Fruit fly (Drosophila melanogaster) S2 (cell line): ENCODE measurements around the gene Ssl2.
A peak's percentile ranks its signal among the peaks of the same experiment; 100 is the strongest.

Source experiments
- CG8478 ChIP-seq: fragments of >200 bp; optimal IDR thresholded peaks from 2 replicates; lab custom pipeline; 2018
- CTCF ChIP-seq, 2 experiments: fragments of >200 bp; optimal IDR thresholded peaks; 2 replicates each; lab custom pipeline; 2018

Gene Ssl2

dm6 chr3R:29032542-29032941, at the start of gene Ssl2:
Gene Ssl2, minus strand, starts transcription at chr3R:29032642.
- TF ChIP-seq CG8478 (no peak), CTCF (optimal IDR thresholded peaks at IDR 0.05; lab: Kevin White, UChicago) (no peak)

- TF ChIP-seq CTCF (optimal IDR thresholded peaks at IDR 0.05; lab: Kevin White, UChicago) (no peak), CG8478 (no peak)
These were observed 49.6 kb upstream of the Ssl2 start for dm6 chr3R:29082034-29082433.

dm6 chr3R:29077572-29077971, 45.1 kb upstream of the Ssl2 start:
- TF ChIP-seq CTCF (optimal IDR thresholded peaks at IDR 0.05; lab: Kevin White, UChicago): no peak
- TF ChIP-seq CG8478: no peak

dm6 chr3R:29076609-29077008, 44.2 kb upstream of the Ssl2 start:
- no peak for TF ChIP-seq CG8478

dm6 chr3R:29075631-29076398, 43.4 kb upstream of the Ssl2 start:
- TF ChIP-seq CG8478 (no peak), CTCF (optimal IDR thresholded peaks at IDR 0.05; lab: Kevin White, UChicago) (no peak)

DNA sequence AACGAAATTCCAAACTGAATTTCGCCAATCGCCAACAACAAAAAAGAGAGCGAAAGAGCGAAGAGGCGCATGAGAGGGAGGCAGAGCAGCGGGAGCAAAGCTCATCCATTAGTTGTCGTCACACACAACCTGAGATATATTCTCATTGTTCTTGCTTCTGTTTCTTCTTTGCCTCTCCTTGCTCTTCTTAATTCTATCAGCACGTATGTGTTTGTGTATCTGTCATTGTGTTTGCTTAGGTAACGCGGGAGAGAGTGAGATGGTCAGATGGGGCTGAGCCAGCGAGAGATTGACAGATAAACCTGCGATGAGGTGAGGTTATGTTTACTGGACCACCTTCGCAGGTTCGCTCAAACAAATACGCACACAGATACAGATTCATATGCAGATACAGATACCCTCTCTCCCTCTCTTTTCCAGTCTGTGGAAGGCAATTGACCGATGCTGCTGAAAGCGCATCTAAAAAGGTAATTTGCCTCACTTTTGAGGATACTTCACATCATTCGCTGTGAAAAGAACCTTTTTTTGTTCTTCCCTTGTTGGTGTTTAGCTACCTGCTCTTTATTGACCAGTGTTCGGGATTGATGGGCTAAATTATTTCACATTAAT, 41.7 kb upstream of the Ssl2 start:
- TF ChIP-seq CG8478 (no peak), CTCF (optimal IDR thresholded peaks at IDR 0.05; lab: Kevin White, UChicago) (no peak)

DNA sequence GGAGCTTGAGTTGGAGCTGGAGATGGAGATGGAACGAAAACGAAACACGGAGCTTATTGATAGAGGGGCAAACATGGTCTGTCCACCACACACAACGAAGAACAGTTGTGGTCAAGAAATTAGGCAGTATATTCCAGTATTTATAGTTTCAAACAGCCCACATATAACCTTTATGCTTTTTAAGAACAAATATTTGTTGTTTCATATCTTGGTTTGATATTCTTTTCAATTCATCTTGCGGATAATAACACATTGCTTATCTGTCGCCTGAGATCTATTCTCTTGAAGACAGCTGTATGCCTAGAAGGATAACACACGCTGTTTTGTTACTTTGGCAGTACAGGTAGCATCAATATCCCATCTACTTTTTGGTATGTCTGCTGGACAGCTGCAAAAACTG, 40.4 kb upstream of the Ssl2 start:
- no peak for TF ChIP-seq CTCF (optimal IDR thresholded peaks at IDR 0.05; lab: Kevin White, UChicago)
- no peak for TF ChIP-seq CG8478

DNA sequence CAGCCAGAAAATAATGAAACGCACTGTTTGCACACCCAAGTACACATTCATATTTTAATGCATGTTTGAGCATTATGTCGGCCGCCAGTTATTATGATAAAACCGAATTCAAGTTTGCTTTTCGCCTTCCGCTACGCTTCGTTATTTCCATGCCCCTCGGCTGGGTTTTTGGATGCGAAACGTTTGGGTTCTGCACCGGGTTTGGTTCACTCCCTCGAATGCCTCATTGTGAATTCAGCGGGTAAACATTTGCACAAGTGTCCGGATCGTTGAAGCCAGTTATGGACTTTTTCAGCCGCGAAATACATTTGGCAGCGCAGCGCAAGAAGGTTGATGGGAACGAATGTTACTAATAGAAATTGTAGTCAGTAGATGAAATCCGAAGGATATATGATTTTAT, 38.7 kb upstream of the Ssl2 start:
- no peak for TF ChIP-seq CTCF (optimal IDR thresholded peaks at IDR 0.05; lab: Kevin White, UChicago)

DNA sequence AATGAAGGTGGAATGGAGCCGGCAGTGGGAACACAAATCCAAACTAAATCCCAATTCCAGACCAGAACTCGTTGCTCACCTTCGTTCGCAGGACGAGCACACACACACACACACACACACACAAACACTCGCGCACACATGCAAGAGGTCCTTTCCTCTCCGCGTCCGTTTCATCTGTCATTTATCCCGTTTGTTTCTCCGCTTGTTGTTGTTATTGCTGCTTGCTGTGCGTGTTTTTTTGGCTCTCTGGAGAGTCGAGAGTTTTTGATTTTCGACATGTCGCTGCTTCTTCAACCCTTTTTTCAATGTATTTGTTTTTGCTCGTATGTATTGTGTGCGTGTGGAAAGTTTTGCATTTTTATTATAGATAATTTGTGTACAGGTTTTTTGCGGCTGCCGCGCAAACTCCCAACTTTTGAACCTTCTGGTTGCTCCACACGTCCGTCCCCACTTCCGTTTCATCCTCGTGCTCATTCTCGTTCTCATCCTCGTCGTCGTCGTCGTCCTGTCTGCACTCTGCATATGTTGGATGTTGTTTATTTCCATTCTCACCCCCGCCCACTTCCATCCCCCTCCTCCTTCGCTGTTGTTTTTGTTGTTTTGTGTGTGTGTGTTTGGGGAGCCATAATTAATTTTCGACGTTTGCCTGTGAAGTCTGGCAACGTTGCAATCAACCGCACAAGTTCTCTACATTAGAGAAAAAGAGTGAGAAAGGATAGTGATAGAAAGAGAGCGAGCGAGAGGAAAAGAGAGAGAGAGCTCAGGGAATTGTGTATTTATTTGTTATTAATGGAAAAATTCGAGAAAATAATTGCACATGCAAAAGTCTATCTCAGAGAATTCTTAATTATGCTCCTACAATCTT, 37.0 kb upstream of the Ssl2 start:
- TF ChIP-seq CTCF (optimal IDR thresholded peaks at IDR 0.05; lab: Kevin White, UChicago) (no peak), CG8478 (no peak)

DNA sequence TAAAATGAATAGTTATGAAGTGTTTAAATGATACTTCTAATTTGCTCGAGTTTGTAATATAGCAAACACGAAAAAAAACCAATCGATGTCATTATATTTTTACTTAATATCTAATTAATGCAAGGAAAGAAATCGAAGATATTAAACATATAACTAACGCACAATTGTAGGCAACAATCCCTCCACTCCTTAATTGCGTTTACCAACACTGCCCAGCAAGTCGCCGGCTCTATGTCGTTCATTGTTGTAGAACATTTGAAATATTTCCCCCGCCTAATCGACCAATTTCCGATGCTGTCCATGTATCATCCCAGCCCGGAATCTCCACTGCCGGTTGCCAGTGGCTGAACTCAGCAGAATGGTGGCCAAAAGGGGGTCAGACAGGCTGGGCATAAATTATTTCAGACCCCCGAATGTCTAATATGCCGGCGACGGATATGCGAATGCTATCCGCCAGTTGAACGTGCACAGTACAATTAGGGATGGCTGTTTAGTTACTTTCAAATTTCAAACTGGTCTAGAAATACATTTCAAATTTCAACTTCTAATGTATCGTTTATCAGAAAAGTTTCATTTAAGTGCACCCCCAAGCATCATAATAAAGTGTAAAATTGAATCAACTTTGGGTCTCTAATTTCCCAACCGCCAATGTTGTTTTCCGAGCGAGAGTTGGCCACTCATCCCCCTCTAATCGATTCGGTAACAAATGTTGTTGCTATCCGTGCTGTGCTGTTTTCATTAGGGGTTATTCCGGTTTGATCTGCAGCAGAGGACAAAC, 36.2 kb upstream of the Ssl2 start:
- TF ChIP-seq CTCF (optimal IDR thresholded peaks at IDR 0.05; lab: Kevin White, UChicago): no peak
- no peak for TF ChIP-seq CG8478

DNA sequence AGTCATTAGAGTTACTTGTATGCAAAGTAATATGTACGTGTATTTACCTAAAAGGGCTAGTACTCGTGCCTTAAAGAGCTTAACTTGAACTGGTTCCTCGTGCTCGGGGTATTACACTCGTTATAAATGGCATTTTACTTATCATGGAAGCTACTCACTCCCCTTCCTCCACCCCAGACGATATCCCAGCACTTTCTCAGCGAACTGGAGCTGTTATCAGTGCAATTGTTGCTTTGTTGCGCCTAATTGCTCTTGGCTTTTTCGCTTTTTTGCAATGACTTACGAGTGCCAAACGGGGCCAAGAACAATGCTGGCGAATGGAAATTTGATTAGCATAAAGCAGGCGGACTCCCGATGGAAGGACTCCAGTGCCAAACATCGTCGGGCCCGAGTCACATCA, 34.6 kb upstream of the Ssl2 start:
- TF ChIP-seq CG8478 (no peak), CTCF (optimal IDR thresholded peaks at IDR 0.05; lab: Kevin White, UChicago) (no peak)

- TF ChIP-seq CTCF (optimal IDR thresholded peaks at IDR 0.05; lab: Kevin White, UChicago) (no peak), CG8478 (no peak)
These were observed 33.8 kb upstream of the Ssl2 start for dm6 chr3R:29066285-29066684.

DNA sequence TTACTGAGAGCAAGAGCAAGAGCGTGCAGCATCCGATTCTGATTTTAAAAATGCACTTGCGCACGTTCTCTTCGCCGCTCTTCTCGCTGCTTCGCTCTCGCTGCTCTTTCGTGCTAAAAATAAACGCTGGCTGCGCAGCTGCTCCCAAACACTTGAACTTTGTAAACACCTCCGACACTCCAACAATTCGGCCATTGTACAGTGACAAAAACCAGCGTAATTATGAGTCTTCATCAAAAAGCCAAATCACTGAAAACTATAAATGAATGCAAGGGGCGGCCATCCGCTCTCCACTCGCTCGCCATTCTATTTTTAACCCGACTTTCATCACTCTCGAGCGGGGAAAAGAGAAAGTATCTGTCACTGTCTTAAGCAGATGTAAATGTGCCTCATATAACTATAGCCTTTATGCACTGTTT, 32.2 kb upstream of the Ssl2 start:
- TF ChIP-seq CTCF (optimal IDR thresholded peaks at IDR 0.05; lab: Kevin White, UChicago) (no peak), CG8478 (no peak)

DNA sequence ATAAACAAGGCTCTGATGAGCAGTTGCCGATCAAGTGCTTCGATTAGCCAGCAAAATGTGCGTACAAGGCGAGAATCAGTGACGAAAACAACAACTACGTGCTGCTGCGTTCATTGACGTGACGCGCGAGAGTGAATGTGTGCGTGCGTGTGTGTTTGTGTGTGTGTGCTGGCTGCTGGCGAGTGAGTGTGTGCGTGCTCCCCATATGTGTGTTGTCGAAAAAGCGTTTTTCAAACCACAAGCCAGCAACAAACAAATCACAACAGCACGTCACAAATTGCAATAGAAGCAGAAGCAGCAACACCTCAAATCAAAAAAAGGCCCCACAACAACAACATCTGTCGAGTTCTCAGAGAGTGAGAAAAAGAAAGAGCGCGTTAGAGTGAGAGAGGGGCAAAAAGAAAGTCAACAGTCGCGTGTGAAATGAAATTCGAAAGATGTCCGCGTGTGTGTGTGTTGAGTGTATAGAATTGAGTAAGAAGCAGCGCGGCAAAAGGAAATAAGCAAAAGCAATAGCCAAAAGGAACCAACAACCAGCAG, 31.5 kb upstream of the Ssl2 start:
- peak in 1 of 2 experiments; percentile 11 for TF ChIP-seq CTCF (optimal IDR thresholded peaks at IDR 0.05; lab: Kevin White, UChicago)
- no peak for TF ChIP-seq CG8478
